Worm (Caenorhabditis elegans) whole organism, midembryonic: ENCODE measurements around the gene cyp-34A9.

Experiments used
- T22C8.4 ChIP-seq: fragments of 200-800 bp; sonication (Bioruptor generic); IDR thresholded peaks from 2 replicates; pipeline ENCODE4 v1.3.6; 2022; ENCODE audit warnings: missing genetic modification characterization, missing compliant biosample characterization
- cog-1 ChIP-seq: sonication (generic microtip); optimal IDR thresholded peaks from 2 replicates; lab custom pipeline; 2016; ENCODE audit warnings: missing genetic modification characterization, missing compliant biosample characterization
- flt-1 ChIP-seq: fragments of 200-800 bp; sonication (Bioruptor generic); IDR thresholded peaks from 2 replicates; pipeline ENCODE4 v1.3.6; 2022; ENCODE audit warnings: missing genetic modification characterization, missing compliant biosample characterization
- klf-2 ChIP-seq: fragments of 200-800 bp; sonication (Bioruptor generic); conservative IDR thresholded peaks from 2 replicates; pipeline ENCODE4 v1.3.6; 2022; ENCODE audit warnings: missing genetic modification reagents, missing genetic modification characterization, missing compliant biosample characterization
- med-1 ChIP-seq: sonication (generic microtip); optimal IDR thresholded peaks from 2 replicates; lab custom pipeline; 2017; ENCODE audit warnings: missing genetic modification characterization, mild to moderate bottlenecking, missing compliant biosample characterization, antibody characterized with exemption, missing genetic modification reagents; ENCODE audit not compliant: insufficient read depth
- ref-1 ChIP-seq: fragments of 200-800 bp; sonication (Bioruptor generic); conservative IDR thresholded peaks from 2 replicates; pipeline ENCODE4 v1.3.6; 2022; ENCODE audit warnings: missing genetic modification reagents, missing genetic modification characterization, missing compliant biosample characterization
- tab-1 ChIP-seq: fragments of 200-800 bp; sonication (Bioruptor generic); IDR thresholded peaks from 2 replicates; pipeline ENCODE4 v1.3.6; 2022; ENCODE audit warnings: missing genetic modification characterization, missing compliant biosample characterization
- ztf-23 ChIP-seq: fragments of 200-800 bp; sonication (Bioruptor generic); IDR thresholded peaks from 2 replicates; pipeline ENCODE4 v1.3.6; 2022; ENCODE audit warnings: missing genetic modification reagents, missing genetic modification characterization, missing compliant biosample characterization
- ztf-29 ChIP-seq: fragments of 200-800 bp; sonication (Bioruptor generic); IDR thresholded peaks from 2 replicates; pipeline ENCODE4 v1.3.6; 2022; ENCODE audit warnings: missing genetic modification reagents, missing genetic modification characterization, missing compliant biosample characterization

cyp-34A9 gene

DNA sequence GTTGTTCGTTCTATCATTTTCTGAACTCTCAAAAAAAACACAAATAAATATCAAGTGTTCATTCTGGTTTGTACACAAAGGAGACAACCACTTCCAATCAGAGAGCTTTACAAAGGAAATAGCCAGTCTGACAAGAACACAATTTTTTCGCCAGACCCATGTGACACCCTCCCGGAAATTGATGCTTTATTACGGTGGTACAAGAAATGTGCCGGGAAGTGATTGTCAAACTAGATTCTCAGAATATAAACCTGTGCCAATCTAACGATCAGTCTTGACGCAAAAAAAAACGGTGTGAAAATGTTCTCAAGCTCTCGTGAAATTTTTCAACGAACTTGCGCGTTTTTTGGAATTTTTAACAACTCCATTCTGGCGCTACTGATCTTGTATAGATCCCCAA is 16.6 kb downstream of the cyp-34A9 start, which contains the start of gene str-247:
str-247 (plus strand) TSS at position 301 of the 400 bp plus-strand sequence.
- TF ChIP-seq ztf-23: no peak
- no peak for TF ChIP-seq tab-1 (GFP tag; lab: Robert Waterston, UW)
- TF ChIP-seq T22C8.4 (GFP tag; lab: Robert Waterston, UW): no peak
- TF ChIP-seq klf-2: no peak
- TF ChIP-seq med-1 (GFP tag; lab: Kevin White, UChicago): no peak
- TF ChIP-seq ref-1 (GFP tag; lab: Robert Waterston, UW): no peak
- TF ChIP-seq ztf-29: no peak
- TF ChIP-seq flt-1 (GFP tag; lab: Robert Waterston, UW): no peak
- TF ChIP-seq cog-1 (tag; lab: Kevin White, UChicago): no peak

DNA sequence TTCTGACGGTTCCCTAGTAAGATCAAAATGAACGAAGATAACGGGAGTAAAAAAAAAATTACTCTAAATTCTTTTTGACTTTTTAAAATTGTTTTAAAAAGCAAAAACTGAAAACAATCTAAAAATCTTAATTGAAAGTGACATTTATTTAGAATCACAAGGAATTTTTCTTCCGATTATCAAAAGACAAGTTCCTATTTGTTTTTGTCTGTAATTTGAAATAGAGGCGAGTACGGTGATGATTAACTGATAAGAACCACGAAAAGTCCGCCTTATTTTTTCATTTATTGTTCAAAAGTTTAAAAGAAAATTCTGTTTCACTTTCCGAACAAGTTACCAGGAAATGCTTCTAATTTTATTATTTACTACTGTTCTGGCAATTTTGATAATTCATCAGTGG is 20.6 kb downstream of the cyp-34A9 start, which contains the start of gene dach-1:
dach-1 (plus strand) TSS at position 301 of the 400 bp plus-strand sequence.
- TF ChIP-seq ref-1 (GFP tag; lab: Robert Waterston, UW) (no peak), med-1 (GFP tag; lab: Kevin White, UChicago) (no peak), ztf-29 (no peak), T22C8.4 (GFP tag; lab: Robert Waterston, UW) (no peak), cog-1 (tag; lab: Kevin White, UChicago) (no peak), ztf-23 (no peak), klf-2 (no peak), tab-1 (GFP tag; lab: Robert Waterston, UW) (no peak), flt-1 (GFP tag; lab: Robert Waterston, UW) (no peak)

ce11 chrV:3945053-3945452 is 25.3 kb downstream of the cyp-34A9 start, which contains the start of gene cyp-35B3:
Gene cyp-35B3, plus strand, starts transcription at chrV:3945353.
- TF ChIP-seq ztf-23 (no peak), tab-1 (GFP tag; lab: Robert Waterston, UW) (no peak), T22C8.4 (GFP tag; lab: Robert Waterston, UW) (no peak), med-1 (GFP tag; lab: Kevin White, UChicago) (no peak), cog-1 (tag; lab: Kevin White, UChicago) (no peak), flt-1 (GFP tag; lab: Robert Waterston, UW) (no peak), ztf-29 (no peak), ref-1 (GFP tag; lab: Robert Waterston, UW) (no peak), klf-2 (no peak)

ce11 chrV:3943364-3943763 is 27.0 kb downstream of the cyp-34A9 start:
- no peak for TF ChIP-seq ztf-29
- no peak for TF ChIP-seq ztf-23
- no peak for TF ChIP-seq cog-1 (tag; lab: Kevin White, UChicago)
- no peak for TF ChIP-seq T22C8.4 (GFP tag; lab: Robert Waterston, UW)
- no peak for TF ChIP-seq med-1 (GFP tag; lab: Kevin White, UChicago)
- TF ChIP-seq tab-1 (GFP tag; lab: Robert Waterston, UW): no peak
- TF ChIP-seq klf-2: no peak
- TF ChIP-seq flt-1 (GFP tag; lab: Robert Waterston, UW): no peak
- TF ChIP-seq ref-1 (GFP tag; lab: Robert Waterston, UW): no peak

DNA sequence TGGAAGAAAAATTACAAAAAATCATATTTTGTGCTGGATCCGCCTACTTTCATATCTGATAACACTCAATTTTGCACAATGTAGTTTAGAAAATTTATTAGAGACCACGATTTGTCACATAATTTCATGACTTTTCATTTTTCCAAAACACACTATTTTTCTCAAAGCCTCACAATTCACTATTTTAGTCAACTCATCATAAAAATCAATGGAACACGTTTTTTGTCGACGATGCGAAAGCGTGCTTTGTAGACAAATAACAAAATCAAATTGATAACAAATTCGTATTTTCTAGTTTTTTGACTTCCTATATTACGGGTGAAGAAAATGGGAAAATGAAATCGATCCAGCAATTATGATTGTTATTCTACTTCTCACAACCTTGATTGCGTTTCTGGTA is 28.5 kb downstream of the cyp-34A9 start, which contains the start of gene cyp-35B2:
cyp-35B2 (plus strand) TSS at position 301 of the 400 bp plus-strand sequence.
- TF ChIP-seq med-1 (GFP tag; lab: Kevin White, UChicago) (no peak), ztf-29 (no peak), ref-1 (GFP tag; lab: Robert Waterston, UW) (no peak), cog-1 (tag; lab: Kevin White, UChicago) (no peak), T22C8.4 (GFP tag; lab: Robert Waterston, UW) (no peak), flt-1 (GFP tag; lab: Robert Waterston, UW) (no peak), ztf-23 (no peak), klf-2 (no peak), tab-1 (GFP tag; lab: Robert Waterston, UW) (no peak)

- TF ChIP-seq T22C8.4 (GFP tag; lab: Robert Waterston, UW) (no peak), flt-1 (GFP tag; lab: Robert Waterston, UW) (no peak), med-1 (GFP tag; lab: Kevin White, UChicago) (no peak), tab-1 (GFP tag; lab: Robert Waterston, UW) (no peak), cog-1 (tag; lab: Kevin White, UChicago) (no peak), klf-2 (no peak), ztf-23 (no peak), ztf-29 (no peak), ref-1 (GFP tag; lab: Robert Waterston, UW) (no peak)
These were observed 31.6 kb downstream of the cyp-34A9 start, which contains the start of gene cyp-35B1 for ce11 chrV:3938789-3939188. Gene cyp-35B1, plus strand, starts transcription at chrV:3939032.

DNA sequence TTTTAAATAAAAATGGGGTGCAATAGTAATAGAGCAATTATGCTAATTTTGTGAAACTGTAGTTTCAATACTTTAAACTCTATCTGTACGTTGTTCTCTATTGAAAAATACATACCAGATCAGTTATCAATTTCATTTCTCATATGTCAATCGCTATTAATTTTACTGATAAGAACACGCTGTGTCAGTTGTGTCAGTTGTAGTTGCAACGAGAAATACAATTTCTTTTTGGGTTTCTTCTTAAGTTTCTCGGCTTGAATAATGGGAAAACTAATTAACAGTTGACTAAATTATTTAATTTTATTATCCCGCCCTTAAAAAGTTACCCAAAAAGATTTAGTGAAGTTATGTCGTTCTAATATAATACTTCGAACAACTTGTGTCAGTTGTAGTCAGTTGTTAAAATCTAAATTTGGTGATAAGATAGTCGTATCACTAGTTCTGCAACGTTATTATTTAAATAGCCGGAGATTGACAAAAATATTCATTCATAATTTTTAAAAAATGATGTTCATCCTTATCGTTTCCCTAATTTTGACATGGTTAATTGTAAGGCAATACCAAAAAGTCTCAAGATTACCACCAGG is 34.4 kb downstream of the cyp-34A9 start, which contains the start of gene cyp-35A5:
cyp-35A5 (plus strand) TSS at position 435 of the 587 bp plus-strand sequence.
- no peak for TF ChIP-seq ztf-23
- no peak for TF ChIP-seq flt-1 (GFP tag; lab: Robert Waterston, UW)
- no peak for TF ChIP-seq tab-1 (GFP tag; lab: Robert Waterston, UW)
- no peak for TF ChIP-seq T22C8.4 (GFP tag; lab: Robert Waterston, UW)
- TF ChIP-seq ztf-29: no peak
- TF ChIP-seq med-1 (GFP tag; lab: Kevin White, UChicago): no peak
- TF ChIP-seq klf-2: no peak
- no peak for TF ChIP-seq cog-1 (tag; lab: Kevin White, UChicago)
- TF ChIP-seq ref-1 (GFP tag; lab: Robert Waterston, UW): no peak

ce11 chrV:3931326-3931725 is 39.0 kb downstream of the cyp-34A9 start, which contains the start of gene srx-63:
Gene srx-63, plus strand, starts transcription at chrV:3931626.
- no peak for TF ChIP-seq klf-2
- no peak for TF ChIP-seq ztf-29
- no peak for TF ChIP-seq tab-1 (GFP tag; lab: Robert Waterston, UW)

- TF ChIP-seq med-1 (GFP tag; lab: Kevin White, UChicago) (no peak), tab-1 (GFP tag; lab: Robert Waterston, UW) (no peak), cog-1 (tag; lab: Kevin White, UChicago) (no peak)
These were observed 41.2 kb downstream of the cyp-34A9 start, which contains the start of gene srx-64 for ce11 chrV:3929099-3929498. Gene srx-64, plus strand, starts transcription at chrV:3929399.
